Fruit fly (Drosophila melanogaster) whole organism, pupa: ENCODE measurements around the gene CG42272.

Source experiments
- CG10348 ChIP-seq: fragments of 200-800 bp; sonication (Bioruptor generic); IDR thresholded peaks from 2 replicates; pipeline ENCODE4 v1.3.6; 2022; ENCODE audit warnings: missing biosample characterization, missing genetic modification characterization
- CG12605 ChIP-seq: fragments of 200-800 bp; sonication (Bioruptor generic); IDR thresholded peaks from 2 replicates; pipeline ENCODE4 v1.3.6; 2022; ENCODE audit warnings: missing biosample characterization, missing genetic modification characterization
- CG15710 ChIP-seq: fragments of 200-800 bp; sonication (Bioruptor generic); optimal IDR thresholded peaks from 2 replicates; lab custom pipeline; 2018; ENCODE audit warnings: missing biosample characterization, mild to moderate bottlenecking, missing genetic modification characterization, moderate library complexity
- CG4496 ChIP-seq: fragments of 200-800 bp; sonication (Bioruptor generic); IDR thresholded peaks from 3 replicates; pipeline ENCODE4 v1.3.6; 2022; ENCODE audit warnings: missing biosample characterization, missing genetic modification characterization
- Ets98B ChIP-seq: fragments of 200-800 bp; sonication (Bioruptor generic); IDR thresholded peaks from 2 replicates; pipeline ENCODE4 v1.3.6; 2022; ENCODE audit warnings: missing biosample characterization, missing genetic modification characterization
- Snoo ChIP-seq: fragments of 200-800 bp; sonication (Bioruptor generic); optimal IDR thresholded peaks from 3 replicates; lab custom pipeline; 2017; ENCODE audit warnings: missing biosample characterization, mild to moderate bottlenecking, missing genetic modification characterization, inconsistent platforms

DNA sequence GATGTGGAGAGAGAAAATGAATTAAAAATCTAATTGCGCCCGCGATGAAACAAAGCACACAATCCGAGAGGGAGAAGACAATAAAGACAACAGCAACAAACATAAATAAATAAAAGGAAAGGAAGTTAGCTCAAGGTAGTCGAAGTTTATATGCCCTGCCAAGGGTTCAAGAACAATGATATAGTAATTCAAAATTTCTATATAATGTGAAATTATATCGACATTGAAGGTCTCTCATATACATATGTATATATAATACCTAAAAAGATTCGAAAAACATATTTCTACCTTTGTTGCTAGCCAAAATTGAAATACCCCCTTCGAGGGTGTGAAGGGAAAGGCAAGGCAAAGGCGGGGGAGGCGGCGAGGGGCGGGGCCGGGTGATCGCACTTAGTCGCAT lies 38.0 kb downstream of the CG42272 start:
- TF ChIP-seq Ets98B (no peak), CG15710 (tag; lab: Kevin White, UChicago) (peak; percentile 20), CG12605 (GFP tag; lab: Robert Waterston, UW) (no peak), Snoo (tag; lab: Kevin White, UChicago) (no peak), CG10348 (GFP tag; lab: Robert Waterston, UW) (no peak), CG4496 (GFP tag; lab: Robert Waterston, UW) (no peak)
